Fruit fly (Drosophila melanogaster): ENCODE measurements around the gene Dip-C.

The Dip-C gene

dm6 chr3R:12442601-12443533, 29.3 kb upstream of the Dip-C start (continued):
- TF ChIP-seq CG8944 (GFP tag; optimal IDR thresholded peaks at IDR 0.05), result no peak
- no peak for TF ChIP-seq ase (GFP tag; IDR thresholded peaks at IDR 0.05)
- peak; percentile 9 for TF ChIP-seq Hmx (GFP tag; optimal IDR thresholded peaks at IDR 0.05)
- peak; percentile 34 for TF ChIP-seq CG13894 (tag; optimal IDR thresholded peaks at IDR 0.05)
- no peak for TF ChIP-seq Jarid2 (GFP tag; optimal IDR thresholded peaks at IDR 0.05)
- peak; percentile 4 for TF ChIP-seq CG3163 (GFP tag; optimal IDR thresholded peaks at IDR 0.05)
- TF ChIP-seq CG1233 (GFP tag; optimal IDR thresholded peaks at IDR 0.05), result no peak
- TF ChIP-seq prd (optimal IDR thresholded peaks at IDR 0.05), result no peak
- peak; percentile 16; the same call in 1 of the 3 replicates for TF ChIP-seq prd (GFP tag; IDR thresholded peaks at IDR 0.05)
- TF ChIP-seq CG14014 (GFP tag; IDR thresholded peaks at IDR 0.05), result 0 out of 2 replicates have a peak, but pooled peaks have one; percentile 26
- TF ChIP-seq org-1 (GFP tag; optimal IDR thresholded peaks at IDR 0.05), result peak; percentile 3
- no peak for TF ChIP-seq Optix (GFP tag; IDR thresholded peaks at IDR 0.05)
- peak; percentile 25 for TF ChIP-seq CG17359 (tag; optimal IDR thresholded peaks at IDR 0.05)
- TF ChIP-seq CG2120 (GFP tag; optimal IDR thresholded peaks at IDR 0.05), result peak; percentile 75
- no peak for TF ChIP-seq YL-1 (GFP tag; optimal IDR thresholded peaks at IDR 0.05)
- no peak for TF ChIP-seq wdn (GFP tag; IDR thresholded peaks at IDR 0.05)
- TF ChIP-seq CG11696 (GFP tag; IDR thresholded peaks at IDR 0.05), result no peak
- TF ChIP-seq lbe (GFP tag; optimal IDR thresholded peaks at IDR 0.05), result peak; percentile 67
- no peak for TF ChIP-seq CG13287 (GFP tag; IDR thresholded peaks at IDR 0.05; ENCODE audit: partially characterized antibody)
- TF ChIP-seq Rx (GFP tag; IDR thresholded peaks at IDR 0.05), result no peak
- peak; percentile 33 for TF ChIP-seq Usf (GFP tag; optimal IDR thresholded peaks at IDR 0.05)
- no peak for TF ChIP-seq NC2β (GFP tag; optimal IDR thresholded peaks at IDR 0.05)
- TF ChIP-seq usp (GFP tag; optimal IDR thresholded peaks at IDR 0.05), result no peak
- no peak for TF ChIP-seq kah (GFP tag; optimal IDR thresholded peaks at IDR 0.05)
- TF ChIP-seq bcd (GFP tag; optimal IDR thresholded peaks at IDR 0.05), result peak; percentile 13
- no peak for TF ChIP-seq CG32767 (GFP tag; IDR thresholded peaks at IDR 0.05)
- no peak for TF ChIP-seq nerfin-2 (GFP tag; IDR thresholded peaks at IDR 0.05; ENCODE audit: partially characterized antibody)
- no peak for TF ChIP-seq pfk (GFP tag; optimal IDR thresholded peaks at IDR 0.05)
- TF ChIP-seq fu2 (GFP tag; optimal IDR thresholded peaks at IDR 0.05), result no peak
- no peak for TF ChIP-seq pzg (GFP tag; optimal IDR thresholded peaks at IDR 0.05)
- TF ChIP-seq da (GFP tag; optimal IDR thresholded peaks at IDR 0.05), result no peak
- TF ChIP-seq Nf-YA (GFP tag; IDR thresholded peaks at IDR 0.05), result no peak
- peak; percentile 51 for TF ChIP-seq zf30C (GFP tag; optimal IDR thresholded peaks at IDR 0.05)
- no peak for TF ChIP-seq ci (GFP tag; IDR thresholded peaks at IDR 0.05)
- TF ChIP-seq Fer2 (tag; optimal IDR thresholded peaks at IDR 0.05), result peak; percentile 53
- TF ChIP-seq caup (GFP tag; optimal IDR thresholded peaks at IDR 0.05; ENCODE audit: severe bottlenecking), result no peak
- TF ChIP-seq CG8290 (GFP tag; optimal IDR thresholded peaks at IDR 0.05), result no peak
- TF ChIP-seq CG8290 (tag; optimal IDR thresholded peaks at IDR 0.05), result peak in 1 of 2 experiments; percentile 22
- TF ChIP-seq cg (GFP tag; optimal IDR thresholded peaks at IDR 0.05), result peak; percentile 9
- TF ChIP-seq wor (GFP tag; IDR thresholded peaks at IDR 0.05), result no peak
- no peak for TF ChIP-seq pros (GFP tag; optimal IDR thresholded peaks at IDR 0.05)
- no peak for TF ChIP-seq en (GFP tag; optimal IDR thresholded peaks at IDR 0.05)
- no peak for TF ChIP-seq chm (GFP tag; IDR thresholded peaks at IDR 0.05)
- TF ChIP-seq Bgb (GFP tag; IDR thresholded peaks at IDR 0.05; ENCODE audit: partially characterized antibody), result no peak
- TF ChIP-seq lmd (GFP tag; IDR thresholded peaks at IDR 0.05), result peak; percentile 24; the same call in 1 of the 2 replicates
- no peak for TF ChIP-seq CG34422 (GFP tag; IDR thresholded peaks at IDR 0.05)
- TF ChIP-seq Lhr (GFP tag; optimal IDR thresholded peaks at IDR 0.05), result no peak
- no peak for TF ChIP-seq shn (GFP tag; optimal IDR thresholded peaks at IDR 0.05)
- TF ChIP-seq Dip2 (GFP tag; IDR thresholded peaks at IDR 0.05), result no peak
- TF ChIP-seq CG7839 (tag; optimal IDR thresholded peaks at IDR 0.05), result peak; percentile 47
